Fruit fly (Drosophila melanogaster): ENCODE measurements around the gene CG15258.

DNA sequence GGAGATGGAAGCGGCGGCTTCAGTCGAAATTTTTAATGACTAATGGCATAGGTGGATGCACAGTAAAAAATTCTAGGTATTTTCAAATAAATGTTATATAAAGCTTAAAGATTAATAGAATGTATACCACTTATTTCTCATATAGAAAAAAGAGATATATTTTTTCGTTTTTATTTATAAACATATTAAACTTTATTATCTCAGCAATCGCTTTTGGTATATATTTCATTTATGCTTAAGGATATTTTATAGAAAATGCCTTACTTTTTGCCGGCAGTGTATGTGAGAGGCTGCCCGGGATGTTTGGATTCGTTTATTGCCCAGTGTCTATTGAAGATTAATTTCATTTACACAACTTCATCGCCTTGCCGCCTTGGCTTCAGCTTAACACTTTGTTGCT, 46.5 kb downstream of the CG15258 start:
- TF ChIP-seq Hnf4 (GFP tag; optimal IDR thresholded peaks at IDR 0.05), result no peak
- TF ChIP-seq Hr78 (GFP tag; optimal IDR thresholded peaks at IDR 0.05), result no peak
- no peak for TF ChIP-seq usp (GFP tag; optimal IDR thresholded peaks at IDR 0.05)
- no peak for TF ChIP-seq fru (GFP tag; optimal IDR thresholded peaks at IDR 0.05)
- TF ChIP-seq Myc (optimal IDR thresholded peaks at IDR 0.05), result no peak
- no peak for TF ChIP-seq Mio (GFP tag; optimal IDR thresholded peaks at IDR 0.05)

Data from whole organism, wandering third instar larva.